Fruit fly (Drosophila melanogaster): ENCODE results near the gene CG8353.
A peak's percentile ranks its signal among the peaks of the same experiment; 100 is the strongest.

CG8353 gene

dm6 chr2L:8210468-8210867 is 3.4 kb upstream of the CG8353 start:
- TF ChIP-seq CTCF (GFP tag; optimal IDR thresholded peaks at IDR 0.05) (peak; percentile 66), Nf-YA (GFP tag; IDR thresholded peaks at IDR 0.05) (0 out of 2 replicates have a peak, but pooled peaks have one; percentile 2), D (optimal IDR thresholded peaks at IDR 0.05) (peak; percentile 19), D (GFP tag; optimal IDR thresholded peaks at IDR 0.05) (no peak), zfh1 (GFP tag; IDR thresholded peaks at IDR 0.05) (0 out of 3 replicates have a peak, but pooled peaks have one; percentile 11), CG10565 (GFP tag; optimal IDR thresholded peaks at IDR 0.05) (no peak)

dm6 chr2L:8211070-8211469 is 2.8 kb upstream of the CG8353 start, which contains the start of gene Ssb-c31a:
Ssb-c31a (plus strand) TSS chr2L:8211347.
- TF ChIP-seq kah (GFP tag; optimal IDR thresholded peaks at IDR 0.05) = no peak
- peak; percentile 20 for TF ChIP-seq tx (GFP tag; optimal IDR thresholded peaks at IDR 0.05)
- TF ChIP-seq pzg (GFP tag; optimal IDR thresholded peaks at IDR 0.05) = peak; percentile 58
- no peak for TF ChIP-seq CG17802 (tag; optimal IDR thresholded peaks at IDR 0.05)
- no peak for TF ChIP-seq ro (GFP tag; IDR thresholded peaks at IDR 0.05)
- peak; percentile 49 for TF ChIP-seq CG18476 (GFP tag; optimal IDR thresholded peaks at IDR 0.05)
- peak; percentile 44 for TF ChIP-seq zen (tag; optimal IDR thresholded peaks at IDR 0.05)
- TF ChIP-seq sna (GFP tag; IDR thresholded peaks at IDR 0.05; ENCODE audit: partially characterized antibody) = peak; percentile 63; the same call in 1 of the 2 replicates
- peak; percentile 10 for TF ChIP-seq CG16815 (GFP tag; optimal IDR thresholded peaks at IDR 0.05)
- no peak for TF ChIP-seq CG13894 (tag; optimal IDR thresholded peaks at IDR 0.05)
- peak; percentile 81 for TF ChIP-seq CG9932 (GFP tag; IDR thresholded peaks at IDR 0.05)
- TF ChIP-seq CG7839 (tag; optimal IDR thresholded peaks at IDR 0.05) = peak; percentile 49
- peak; percentile 57 for TF ChIP-seq Dad (GFP tag; optimal IDR thresholded peaks at IDR 0.05)
- peak; percentile 62 for TF ChIP-seq pho (GFP tag; optimal IDR thresholded peaks at IDR 0.05)
- TF ChIP-seq Hand (GFP tag; optimal IDR thresholded peaks at IDR 0.05) = no peak
- no peak for TF ChIP-seq fd3F (GFP tag; optimal IDR thresholded peaks at IDR 0.05)
- no peak for TF ChIP-seq Nf-YB (GFP tag; optimal IDR thresholded peaks at IDR 0.05)
- peak; percentile 68 for TF ChIP-seq inv (GFP tag; IDR thresholded peaks at IDR 0.05; ENCODE audit: partially characterized antibody)
- peak; percentile 6 for TF ChIP-seq CG10431 (GFP tag; optimal IDR thresholded peaks at IDR 0.05)
- TF ChIP-seq onecut (GFP tag; IDR thresholded peaks at IDR 0.05) = peak; percentile 88
- TF ChIP-seq gsb (GFP tag; IDR thresholded peaks at IDR 0.05) = no peak
- TF ChIP-seq Max (GFP tag; optimal IDR thresholded peaks at IDR 0.05) = peak; percentile 67
- 0 out of 2 replicates have a peak, but pooled peaks have one; percentile 43 for TF ChIP-seq ttk (GFP tag; IDR thresholded peaks at IDR 0.05)
- peak; percentile 75 for TF ChIP-seq trem (tag; optimal IDR thresholded peaks at IDR 0.05)
- TF ChIP-seq CG13624 (GFP tag; optimal IDR thresholded peaks at IDR 0.05) = peak; percentile 82
- TF ChIP-seq CG34422 (GFP tag; IDR thresholded peaks at IDR 0.05) = peak; percentile 29; the same call in 1 of the 3 replicates
- peak; percentile 46 for TF ChIP-seq az2 (GFP tag; optimal IDR thresholded peaks at IDR 0.05)
- TF ChIP-seq Myb (GFP tag; optimal IDR thresholded peaks at IDR 0.05) = peak; percentile 35
- peak; percentile 78 for TF ChIP-seq HmgZ (tag; optimal IDR thresholded peaks at IDR 0.05)
- no peak for TF ChIP-seq CG2889 (GFP tag; IDR thresholded peaks at IDR 0.05)
- TF ChIP-seq bab2 (GFP tag; optimal IDR thresholded peaks at IDR 0.05) = peak; percentile 33
- TF ChIP-seq cg (GFP tag; optimal IDR thresholded peaks at IDR 0.05) = peak; percentile 9
- TF ChIP-seq tin (GFP tag; optimal IDR thresholded peaks at IDR 0.05) = peak; percentile 59
- TF ChIP-seq vvl (GFP tag; IDR thresholded peaks at IDR 0.05) = no peak; the same call in 1 of the 2 replicates
- TF ChIP-seq CG15601 (tag; optimal IDR thresholded peaks at IDR 0.05) = peak; percentile 46
- TF ChIP-seq CG9817 (tag; optimal IDR thresholded peaks at IDR 0.05) = peak; percentile 48
- no peak for TF ChIP-seq pb (GFP tag; optimal IDR thresholded peaks at IDR 0.05)
- no peak for TF ChIP-seq jigr1 (GFP tag; IDR thresholded peaks at IDR 0.05)
- TF ChIP-seq CG31224 (GFP tag; IDR thresholded peaks at IDR 0.05) = peak; percentile 25; the same call in 1 of the 2 replicates
- TF ChIP-seq HLHmδ (GFP tag; optimal IDR thresholded peaks at IDR 0.05) = no peak
- peak; percentile 18 for TF ChIP-seq Hr3 (GFP tag; optimal IDR thresholded peaks at IDR 0.05)
- peak; percentile 27 for TF ChIP-seq NC2β (GFP tag; optimal IDR thresholded peaks at IDR 0.05)
- peak; percentile 39 for TF ChIP-seq CG12104 (GFP tag; optimal IDR thresholded peaks at IDR 0.05)
- TF ChIP-seq Sry-δ (GFP tag; optimal IDR thresholded peaks at IDR 0.05) = peak; percentile 84
- peak; percentile 57 for TF ChIP-seq Nf-YC (tag; optimal IDR thresholded peaks at IDR 0.05)

Data from whole organism, embryonic.